Fruit fly (Drosophila melanogaster): ENCODE measurements around the gene Tim13.

dm6 chr3L:11772057-11772456, 2.2 kb downstream of the Tim13 start, which contains the start of gene Muc68D:
- no peak for TF ChIP-seq CG12768 (GFP tag; optimal IDR thresholded peaks at IDR 0.05)
- TF ChIP-seq kay (GFP tag; ENCODE audit: borderline replicate concordance) = no peak
- no peak for TF ChIP-seq ovo (GFP tag; optimal IDR thresholded peaks at IDR 0.05)
- TF ChIP-seq CG5204 (GFP tag; optimal IDR thresholded peaks at IDR 0.05) = no peak
- no peak for TF ChIP-seq toe (GFP tag; optimal IDR thresholded peaks at IDR 0.05)
- TF ChIP-seq CG7045 (GFP tag; optimal IDR thresholded peaks at IDR 0.05) = no peak
- TF ChIP-seq Mnt (GFP tag; optimal IDR thresholded peaks at IDR 0.05) = no peak
- TF ChIP-seq CG1620 (GFP tag; optimal IDR thresholded peaks at IDR 0.05) = no peak
- no peak for TF ChIP-seq cnc (optimal IDR thresholded peaks at IDR 0.05)
- no peak for TF ChIP-seq CG33017 (tag; optimal IDR thresholded peaks at IDR 0.05)
- no peak for TF ChIP-seq CG14711 (tag; optimal IDR thresholded peaks at IDR 0.05)
- TF ChIP-seq Crg-1 (GFP tag; optimal IDR thresholded peaks at IDR 0.05) = no peak
- no peak for TF ChIP-seq tj (GFP tag; optimal IDR thresholded peaks at IDR 0.05)
